Fruit fly (Drosophila melanogaster) whole organism: ENCODE data around the gene Naa60.

Experiments
- CG8478 ChIP-seq: fragments of >200 bp; optimal IDR thresholded peaks from 2 replicates; lab custom pipeline; 2018; ENCODE audit warnings: inconsistent platforms
- Dll ChIP-seq: fragments of >200 bp; optimal IDR thresholded peaks from 2 replicates; lab custom pipeline; 2017
- EcR ChIP-seq, 2 experiments: fragments of >200 bp; optimal IDR thresholded peaks; 2 replicates each; lab custom pipeline; 2017; ENCODE audit warnings: missing biosample characterization in 2 of 2, missing genetic modification characterization in 2 of 2, missing genetic modification reagents in 2 of 2
- pan ChIP-seq: fragments of >200 bp; optimal IDR thresholded peaks from 2 replicates; lab custom pipeline; 2017
- psq ChIP-seq: fragments of >200 bp; optimal IDR thresholded peaks from 2 replicates; lab custom pipeline; 2017
- usp ChIP-seq: fragments of >200 bp; optimal IDR thresholded peaks from 2 replicates; lab custom pipeline; 2017; ENCODE audit warnings: missing biosample characterization, missing genetic modification characterization, mixed read lengths

Gene Naa60

dm6 chr3L:9726707-9727106 is at the start of gene Naa60:
Gene Naa60, plus strand, starts transcription at chr3L:9726895.
- TF ChIP-seq pan (lab: Kevin White, UChicago) (no peak), psq (no peak), EcR (GFP tag; optimal IDR thresholded peaks at IDR 0.05; lab: Kevin White, UChicago) (no peak), usp (GFP tag; lab: Kevin White, UChicago) (no peak), Dll (lab: Kevin White, UChicago) (no peak), CG8478 (lab: Kevin White, UChicago) (no peak)

dm6 chr3L:9677260-9677659 is 49.4 kb upstream of the Naa60 start:
- TF ChIP-seq pan (lab: Kevin White, UChicago): no peak

- TF ChIP-seq Dll (lab: Kevin White, UChicago) (no peak), psq (no peak)
Measured at dm6 chr3L:9678007-9678497, 48.6 kb upstream of the Naa60 start.

- no peak for TF ChIP-seq psq
- TF ChIP-seq EcR (GFP tag; optimal IDR thresholded peaks at IDR 0.05; lab: Kevin White, UChicago): no peak
- TF ChIP-seq usp (GFP tag; lab: Kevin White, UChicago): no peak
- no peak for TF ChIP-seq pan (lab: Kevin White, UChicago)
- no peak for TF ChIP-seq Dll (lab: Kevin White, UChicago)
- TF ChIP-seq CG8478 (lab: Kevin White, UChicago): no peak
Measured at dm6 chr3L:9678994-9679393, 47.7 kb upstream of the Naa60 start, which contains the start of the genes fry and CG16717. Gene fry, minus strand, starts transcription at chr3L:9679103. Gene CG16717, plus strand, starts transcription at chr3L:9679201.

dm6 chr3L:9680968-9681367 is 45.7 kb upstream of the Naa60 start, which contains the start of gene alphaTub67C:
Gene alphaTub67C, plus strand, starts transcription at chr3L:9681268.
- no peak for TF ChIP-seq pan (lab: Kevin White, UChicago)
- TF ChIP-seq psq: no peak
- no peak for TF ChIP-seq Dll (lab: Kevin White, UChicago)
- no peak for TF ChIP-seq EcR (GFP tag; optimal IDR thresholded peaks at IDR 0.05; lab: Kevin White, UChicago)
- no peak for TF ChIP-seq usp (GFP tag; lab: Kevin White, UChicago)
- no peak for TF ChIP-seq CG8478 (lab: Kevin White, UChicago)

dm6 chr3L:9684871-9685270 is 41.8 kb upstream of the Naa60 start, which contains the start of gene CG16719:
Gene CG16719, plus strand, starts transcription at chr3L:9685171.
- TF ChIP-seq pan (lab: Kevin White, UChicago) (no peak), usp (GFP tag; lab: Kevin White, UChicago) (no peak), Dll (lab: Kevin White, UChicago) (no peak), EcR (GFP tag; optimal IDR thresholded peaks at IDR 0.05; lab: Kevin White, UChicago) (no peak), CG8478 (lab: Kevin White, UChicago) (no peak)

dm6 chr3L:9687536-9687935 is 39.2 kb upstream of the Naa60 start:
- TF ChIP-seq EcR (GFP tag; optimal IDR thresholded peaks at IDR 0.05; lab: Kevin White, UChicago) (no peak), Dll (lab: Kevin White, UChicago) (no peak), pan (lab: Kevin White, UChicago) (no peak), CG8478 (lab: Kevin White, UChicago) (no peak), psq (no peak), usp (GFP tag; lab: Kevin White, UChicago) (no peak)

dm6 chr3L:9688674-9689073 is 38.0 kb upstream of the Naa60 start:
- TF ChIP-seq usp (GFP tag; lab: Kevin White, UChicago) (no peak), CG8478 (lab: Kevin White, UChicago) (no peak), EcR (GFP tag; optimal IDR thresholded peaks at IDR 0.05; lab: Kevin White, UChicago) (no peak), Dll (lab: Kevin White, UChicago) (no peak), psq (no peak), pan (lab: Kevin White, UChicago) (no peak)

- TF ChIP-seq EcR (GFP tag; optimal IDR thresholded peaks at IDR 0.05; lab: Kevin White, UChicago): no peak
- no peak for TF ChIP-seq pan (lab: Kevin White, UChicago)
- no peak for TF ChIP-seq CG8478 (lab: Kevin White, UChicago)
- TF ChIP-seq Dll (lab: Kevin White, UChicago): no peak
- no peak for TF ChIP-seq usp (GFP tag; lab: Kevin White, UChicago)
- TF ChIP-seq psq: no peak
Measured at dm6 chr3L:9689809-9690208, 36.9 kb upstream of the Naa60 start.

dm6 chr3L:9690798-9691475 is 35.8 kb upstream of the Naa60 start:
- TF ChIP-seq usp (GFP tag; lab: Kevin White, UChicago) (no peak), CG8478 (lab: Kevin White, UChicago) (no peak), pan (lab: Kevin White, UChicago) (no peak), EcR (GFP tag; optimal IDR thresholded peaks at IDR 0.05; lab: Kevin White, UChicago) (no peak)

- no peak for TF ChIP-seq psq
- TF ChIP-seq EcR (GFP tag; optimal IDR thresholded peaks at IDR 0.05; lab: Kevin White, UChicago): no peak
- TF ChIP-seq Dll (lab: Kevin White, UChicago): no peak
- TF ChIP-seq pan (lab: Kevin White, UChicago): no peak
- no peak for TF ChIP-seq CG8478 (lab: Kevin White, UChicago)
- TF ChIP-seq usp (GFP tag; lab: Kevin White, UChicago): no peak
Measured at dm6 chr3L:9691476-9691826, 35.2 kb upstream of the Naa60 start.

- TF ChIP-seq usp (GFP tag; lab: Kevin White, UChicago) (no peak), EcR (GFP tag; optimal IDR thresholded peaks at IDR 0.05; lab: Kevin White, UChicago) (no peak), psq (no peak), CG8478 (lab: Kevin White, UChicago) (no peak), pan (lab: Kevin White, UChicago) (no peak), Dll (lab: Kevin White, UChicago) (no peak)
Measured at dm6 chr3L:9692234-9692891, 34.3 kb upstream of the Naa60 start.
